Worm (Caenorhabditis elegans) whole organism, L4/young adult: ENCODE results near the gene csr-1.

Source experiments
- dao-5 ChIP-seq: sonication (generic microtip); optimal IDR thresholded peaks from 2 replicates; lab custom pipeline; 2016; ENCODE audit warnings: missing genotype, missing genetic modification characterization, moderate library complexity, missing compliant biosample characterization
- him-1 ChIP-seq: sonication (generic microtip); optimal IDR thresholded peaks from 2 replicates; lab custom pipeline; 2016; ENCODE audit warnings: missing genotype, missing genetic modification reagents, missing genetic modification characterization, missing compliant biosample characterization

ce11 chrIV:7933733-7934132 is 23.3 kb upstream of the csr-1 start, which contains the start of gene bbs-2:
- TF ChIP-seq dao-5 (tag; lab: Kevin White, UChicago) (no peak), him-1 (tag; lab: Kevin White, UChicago) (no peak)
